Worm (Caenorhabditis elegans): ENCODE results near the gene M01B2.10.

- TF ChIP-seq him-1 (tag; optimal IDR thresholded peaks at IDR 0.05), result no peak
- TF ChIP-seq W03F9.2 (tag; optimal IDR thresholded peaks at IDR 0.05), result no peak
- no peak for TF ChIP-seq dao-5 (tag; optimal IDR thresholded peaks at IDR 0.05)
These were observed 6.1 kb upstream of the M01B2.10 start, which contains the start of gene srw-22 for ce11 chrV:15268302-15268701.

Data from whole organism, L4/young adult.